Worm (Caenorhabditis elegans) whole organism, L4/young adult: ENCODE measurements around the gene F52E10.4.

ENCODE experiments used
- W03F9.2 ChIP-seq: fragments of 150-350 bp; optimal IDR thresholded peaks from 2 replicates; lab custom pipeline; 2014; ENCODE audit warnings: missing biosample characterization, missing genetic modification characterization
- dao-5 ChIP-seq: sonication (generic microtip); optimal IDR thresholded peaks from 2 replicates; lab custom pipeline; 2016; ENCODE audit warnings: missing genotype, missing genetic modification characterization, moderate library complexity, missing compliant biosample characterization
- him-1 ChIP-seq: sonication (generic microtip); optimal IDR thresholded peaks from 2 replicates; lab custom pipeline; 2016; ENCODE audit warnings: missing genotype, missing genetic modification reagents, missing genetic modification characterization, missing compliant biosample characterization

Gene F52E10.4

DNA sequence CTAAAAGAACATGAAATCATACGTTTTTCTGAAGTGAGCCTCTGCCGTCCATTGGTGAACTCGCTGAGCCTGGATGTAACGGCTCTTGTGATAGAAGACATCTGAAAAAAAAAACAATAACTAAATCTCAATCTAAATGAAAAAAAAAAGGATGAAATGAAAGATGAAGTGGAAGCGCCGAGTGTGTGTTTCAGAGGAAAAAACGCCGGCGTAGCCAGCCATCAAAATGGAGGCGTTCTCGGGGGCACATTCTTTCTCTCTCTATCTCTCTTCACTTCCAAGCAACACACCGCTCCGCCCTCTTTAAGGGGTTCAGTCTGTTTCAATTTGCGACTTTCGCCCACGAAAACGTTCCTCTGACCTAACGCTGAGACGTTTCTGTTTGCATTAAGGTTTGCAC, 24.8 kb upstream of the F52E10.4 start, which contains the start of gene T01B4.3:
Gene T01B4.3 (minus strand): TSS at position 101 of the 400 bp plus-strand sequence.
- TF ChIP-seq dao-5 (tag; lab: Kevin White, UChicago) (no peak), him-1 (tag; lab: Kevin White, UChicago) (no peak), W03F9.2 (tag; lab: Kevin White, UChicago) (no peak)

DNA sequence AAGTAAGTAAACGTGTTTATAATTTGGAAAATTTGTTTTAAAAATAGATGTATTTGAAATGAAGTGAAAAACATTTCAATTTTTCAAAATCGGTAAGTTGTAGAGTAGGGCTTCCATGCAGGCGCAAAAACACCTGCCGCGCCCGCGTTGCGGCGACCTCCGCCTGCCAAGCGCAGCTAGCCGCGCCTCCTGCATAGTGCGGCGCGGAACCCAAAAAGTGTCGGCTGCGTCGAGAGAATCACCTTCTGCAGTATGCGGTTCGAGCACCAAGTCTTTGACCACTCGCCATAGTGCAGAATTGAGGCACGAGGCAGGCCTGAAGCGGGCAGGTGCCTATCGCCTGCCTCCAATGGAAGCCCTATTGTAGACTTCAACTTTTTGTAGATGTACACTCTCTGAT, 16.9 kb upstream of the F52E10.4 start:
- no peak for TF ChIP-seq W03F9.2 (tag; lab: Kevin White, UChicago)
- no peak for TF ChIP-seq him-1 (tag; lab: Kevin White, UChicago)
- TF ChIP-seq dao-5 (tag; lab: Kevin White, UChicago): no peak

ce11 chrX:16306164-16306563, 13.3 kb upstream of the F52E10.4 start, which contains the start of gene twk-22:
Gene twk-22, plus strand, starts transcription at chrX:16306464.
- TF ChIP-seq him-1 (tag; lab: Kevin White, UChicago) (no peak), W03F9.2 (tag; lab: Kevin White, UChicago) (no peak), dao-5 (tag; lab: Kevin White, UChicago) (no peak)

DNA sequence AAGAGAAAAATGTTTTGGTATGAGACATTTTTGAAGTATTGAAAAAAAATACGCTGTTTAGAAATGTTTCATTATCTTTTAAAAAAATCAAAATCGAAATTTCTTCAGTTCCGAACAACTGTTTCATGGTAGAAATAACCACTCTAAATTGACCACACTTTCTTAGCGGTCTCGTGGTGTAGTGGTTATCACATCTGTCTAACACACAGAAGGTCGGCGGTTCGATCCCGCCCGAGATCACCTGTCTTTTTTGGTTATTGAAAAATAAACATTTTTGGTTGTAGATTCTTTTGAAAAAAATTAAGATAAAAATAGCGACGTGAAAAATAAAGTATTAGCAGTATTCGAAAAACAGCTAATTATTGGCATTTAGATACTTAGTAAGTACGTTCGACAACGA, 7.6 kb upstream of the F52E10.4 start:
- no peak for TF ChIP-seq W03F9.2 (tag; lab: Kevin White, UChicago)
- TF ChIP-seq him-1 (tag; lab: Kevin White, UChicago): no peak

DNA sequence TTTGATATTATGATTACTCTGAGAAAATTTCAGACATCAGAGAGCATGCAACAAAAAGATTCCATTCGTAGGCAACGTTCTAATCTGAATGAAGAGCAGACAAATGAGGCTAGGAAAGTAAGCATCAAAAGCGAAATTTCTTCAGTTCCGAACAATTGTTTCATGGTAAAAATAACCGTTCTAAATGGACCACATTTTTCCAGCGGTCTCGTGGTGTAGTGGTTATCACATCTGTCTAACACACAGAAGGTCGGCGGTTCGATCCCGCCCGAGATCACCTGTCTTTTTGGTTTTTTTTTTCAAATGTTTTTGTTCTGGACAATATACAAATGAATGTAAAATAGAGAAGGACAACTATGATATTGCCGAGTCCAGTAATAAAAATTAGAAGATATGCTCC, 7.0 kb upstream of the F52E10.4 start, which contains the start of gene twk-21:
Gene twk-21 (plus strand): TSS at position 34 of the 400 bp plus-strand sequence.
- no peak for TF ChIP-seq W03F9.2 (tag; lab: Kevin White, UChicago)
- TF ChIP-seq dao-5 (tag; lab: Kevin White, UChicago): no peak
- TF ChIP-seq him-1 (tag; lab: Kevin White, UChicago): no peak

- peak; percentile 37 for TF ChIP-seq W03F9.2 (tag; lab: Kevin White, UChicago)
- TF ChIP-seq dao-5 (tag; lab: Kevin White, UChicago): peak; percentile 84
- TF ChIP-seq him-1 (tag; lab: Kevin White, UChicago): peak; percentile 72
These were observed 5.3 kb upstream of the F52E10.4 start for ce11 chrX:16298173-16298572.

DNA sequence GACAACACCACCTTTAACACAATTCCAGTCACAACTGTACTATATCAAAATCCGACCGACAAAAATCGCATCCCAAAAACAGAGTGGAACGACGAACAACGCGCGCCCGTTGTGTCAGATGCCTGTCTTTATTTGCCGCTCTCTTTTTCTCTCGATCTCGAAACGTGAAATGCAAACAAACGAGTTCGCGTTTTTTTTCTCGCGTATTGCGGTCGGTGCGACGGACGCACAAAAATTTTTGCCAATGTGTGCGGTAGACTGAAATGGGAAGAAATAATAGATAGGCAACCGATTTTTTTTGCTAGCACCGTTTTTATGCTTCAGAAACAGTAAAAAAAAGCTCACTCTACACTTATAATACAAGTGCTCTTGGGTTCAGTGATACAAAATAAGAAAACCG, 4.3 kb upstream of the F52E10.4 start:
- TF ChIP-seq W03F9.2 (tag; lab: Kevin White, UChicago): no peak
- no peak for TF ChIP-seq dao-5 (tag; lab: Kevin White, UChicago)
- TF ChIP-seq him-1 (tag; lab: Kevin White, UChicago): no peak

DNA sequence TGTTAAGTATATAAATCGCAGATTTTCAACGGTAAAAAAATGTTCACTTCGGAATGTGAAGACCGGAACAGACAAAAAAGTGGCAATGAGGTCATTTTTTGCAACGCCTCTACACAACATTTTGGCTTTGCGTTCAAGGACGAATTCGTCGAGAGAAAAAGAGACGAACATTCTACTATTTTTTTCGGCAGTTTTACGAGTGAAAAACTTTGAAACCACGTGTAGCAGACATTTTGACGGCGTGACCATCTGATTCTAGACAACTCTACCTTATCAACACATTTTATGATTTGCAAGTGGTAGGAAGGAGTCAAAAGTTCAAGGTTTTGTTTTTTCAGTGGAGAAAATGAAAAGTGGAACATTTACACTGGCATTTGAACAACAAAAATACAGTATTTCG, 2.3 kb downstream of the F52E10.4 start:
- TF ChIP-seq W03F9.2 (tag; lab: Kevin White, UChicago) (no peak), dao-5 (tag; lab: Kevin White, UChicago) (no peak)

- TF ChIP-seq dao-5 (tag; lab: Kevin White, UChicago) (no peak), him-1 (tag; lab: Kevin White, UChicago) (no peak), W03F9.2 (tag; lab: Kevin White, UChicago) (no peak)
These were observed 3.2 kb downstream of the F52E10.4 start for ce11 chrX:16289635-16290034.

DNA sequence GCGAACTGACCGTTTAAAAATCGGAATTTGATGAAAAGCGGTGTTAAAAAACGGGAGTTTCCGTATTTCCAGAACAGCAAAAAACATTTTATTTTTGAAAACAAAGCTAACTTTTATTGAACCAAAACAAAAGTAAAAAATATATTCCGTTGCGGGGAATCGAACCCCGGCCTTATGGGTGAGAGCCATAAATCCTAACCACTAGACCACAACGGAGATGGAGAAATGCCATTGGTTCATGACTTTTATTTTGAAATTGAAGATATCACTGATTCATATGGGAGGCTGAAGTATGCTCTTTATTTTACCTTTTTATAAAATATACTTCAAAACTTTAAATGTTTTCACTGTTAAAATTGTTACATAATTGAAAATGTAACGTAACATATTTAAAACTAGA, 7.7 kb downstream of the F52E10.4 start:
- no peak for TF ChIP-seq W03F9.2 (tag; lab: Kevin White, UChicago)

DNA sequence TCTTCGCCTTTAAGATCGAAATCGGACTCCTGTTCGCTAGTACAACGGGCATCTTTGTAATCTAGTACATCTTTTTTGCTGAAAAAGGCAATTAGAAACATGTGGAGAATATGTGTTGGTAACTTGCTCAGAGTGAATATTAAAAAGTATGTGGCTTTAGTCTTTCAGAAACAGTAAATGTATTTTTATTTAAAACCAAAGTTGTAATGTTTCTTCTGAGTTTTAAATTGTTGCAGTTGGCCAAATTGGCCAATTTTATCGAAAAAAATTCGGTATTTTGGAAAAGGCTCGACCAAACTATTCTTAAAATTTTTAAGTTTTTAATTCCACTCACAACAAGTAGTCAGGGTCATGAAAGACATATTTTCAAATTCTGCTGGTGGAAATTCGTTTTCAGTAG, 9.7 kb downstream of the F52E10.4 start, which contains the start of gene F52E10.2:
Gene F52E10.2 (minus strand): TSS at position 101 of the 400 bp plus-strand sequence.
- TF ChIP-seq W03F9.2 (tag; lab: Kevin White, UChicago) (no peak), him-1 (tag; lab: Kevin White, UChicago) (no peak), dao-5 (tag; lab: Kevin White, UChicago) (no peak)

ce11 chrX:16275255-16275813, 17.5 kb downstream of the F52E10.4 start, which contains the start of gene sdc-1:
Gene sdc-1, plus strand, starts transcription at chrX:16275763.
- TF ChIP-seq him-1 (tag; lab: Kevin White, UChicago): no peak
- no peak for TF ChIP-seq dao-5 (tag; lab: Kevin White, UChicago)
- no peak for TF ChIP-seq W03F9.2 (tag; lab: Kevin White, UChicago)

DNA sequence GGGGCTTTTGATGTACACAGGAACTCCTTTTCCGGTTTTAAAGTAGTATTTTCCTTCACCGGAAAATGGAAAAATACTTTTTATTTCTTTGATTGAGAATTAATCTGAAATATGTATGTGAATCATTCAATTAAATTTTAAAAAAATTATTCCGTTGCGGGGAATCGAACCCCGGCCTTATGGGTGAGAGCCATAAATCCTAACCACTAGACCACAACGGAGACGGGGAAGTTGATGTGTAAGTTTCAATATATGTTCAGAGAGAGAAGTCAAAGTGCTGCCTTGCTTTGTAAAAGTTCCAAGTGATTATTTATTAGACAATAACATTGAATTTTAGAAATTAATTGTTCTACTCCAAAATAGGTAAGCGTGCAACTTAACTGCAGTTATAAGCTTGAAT, 21.7 kb downstream of the F52E10.4 start:
- TF ChIP-seq W03F9.2 (tag; lab: Kevin White, UChicago): peak; percentile 41
- TF ChIP-seq him-1 (tag; lab: Kevin White, UChicago): no peak

- no peak for TF ChIP-seq dao-5 (tag; lab: Kevin White, UChicago)
- no peak for TF ChIP-seq W03F9.2 (tag; lab: Kevin White, UChicago)
- no peak for TF ChIP-seq him-1 (tag; lab: Kevin White, UChicago)
These were observed 22.9 kb downstream of the F52E10.4 start, which contains the start of gene ifa-3 for ce11 chrX:16269969-16270368. Gene ifa-3, minus strand, starts transcription at chrX:16270069.
